Worm (Caenorhabditis elegans): ENCODE results near the gene adt-2.
A peak's percentile ranks its signal among the peaks of the same experiment; 100 is the strongest.

ce11 chrX:7537742-7538268 lies 48.2 kb upstream of the adt-2 start, which contains the start of gene dpy-7:
- TF ChIP-seq nhr-23 (tag; optimal IDR thresholded peaks at IDR 0.05) (no peak), elt-1 (tag; optimal IDR thresholded peaks at IDR 0.05) (peak; percentile 65), ama-1 (optimal IDR thresholded peaks at IDR 0.05) (no peak), unc-62 (GFP tag; optimal IDR thresholded peaks at IDR 0.05) (no peak), crh-2 (tag; optimal IDR thresholded peaks at IDR 0.05) (no peak), elt-3 (tag; optimal IDR thresholded peaks at IDR 0.05) (no peak)

Data from whole organism, L2 larva.